Fruit fly (Drosophila melanogaster) whole organism, embryonic: ENCODE data around the gene Usp14.
A peak's percentile ranks its signal among the peaks of the same experiment; 100 is the strongest.

ENCODE experiments used
- Atf-2 ChIP-seq: fragments of 200-800 bp; sonication (Bioruptor generic); optimal IDR thresholded peaks from 2 replicates; lab custom pipeline; 2016; ENCODE audit warnings: missing biosample characterization, missing genetic modification characterization
- Bgb ChIP-seq: fragments of 200-800 bp; sonication (Bioruptor generic); IDR thresholded peaks from 2 replicates; pipeline ENCODE4 v1.3.6; 2022; ENCODE audit warnings: missing biosample characterization, missing genetic modification characterization; ENCODE audit not compliant: partially characterized antibody
- CG10147 ChIP-seq: fragments of 200-800 bp; sonication (Bioruptor generic); optimal IDR thresholded peaks from 2 replicates; lab custom pipeline; 2019; ENCODE audit warnings: missing biosample characterization, mild to moderate bottlenecking, missing genetic modification characterization, moderate library complexity
- CG10979 ChIP-seq: fragments of 200-800 bp; sonication (Bioruptor generic); optimal IDR thresholded peaks from 2 replicates; lab custom pipeline; 2018; ENCODE audit warnings: missing biosample characterization, mild to moderate bottlenecking, missing genetic modification characterization, moderate library complexity
- CG13287 ChIP-seq: fragments of 200-800 bp; sonication (Bioruptor generic); IDR thresholded peaks from 2 replicates; pipeline ENCODE4 v1.3.6; 2022; ENCODE audit warnings: missing biosample characterization, missing genetic modification characterization; ENCODE audit not compliant: partially characterized antibody
- CG15514 ChIP-seq: fragments of 200-800 bp; sonication (Bioruptor generic); optimal IDR thresholded peaks from 3 replicates; lab custom pipeline; 2017; ENCODE audit warnings: missing biosample characterization, missing genetic modification characterization, mild to moderate bottlenecking, moderate library complexity, missing genetic modification reagents
- CG1603 ChIP-seq: fragments of 200-800 bp; sonication (Bioruptor generic); optimal IDR thresholded peaks from 2 replicates; lab custom pipeline; 2019; ENCODE audit warnings: missing biosample characterization, mild to moderate bottlenecking, missing genetic modification characterization, moderate library complexity
- CG16813 ChIP-seq: fragments of 200-800 bp; sonication (Bioruptor generic); IDR thresholded peaks from 3 replicates; pipeline ENCODE4 v1.3.6; 2022; ENCODE audit warnings: missing biosample characterization, missing genetic modification characterization; ENCODE audit not compliant: partially characterized antibody
- CG17829 ChIP-seq: fragments of 200-800 bp; optimal IDR thresholded peaks from 2 replicates; lab custom pipeline; 2019; ENCODE audit warnings: missing biosample characterization, mild to moderate bottlenecking, missing genetic modification characterization, moderate library complexity
- CG18011 ChIP-seq: fragments of 200-800 bp; sonication (Bioruptor generic); optimal IDR thresholded peaks from 2 replicates; lab custom pipeline; 2017; ENCODE audit warnings: missing biosample characterization, missing genetic modification characterization, mild to moderate bottlenecking, moderate library complexity, missing genotype
- CG18262 ChIP-seq: fragments of 200-800 bp; optimal IDR thresholded peaks from 3 replicates; lab custom pipeline; 2019; ENCODE audit warnings: missing biosample characterization, mild to moderate bottlenecking, missing genetic modification characterization, moderate library complexity
- CG30403 ChIP-seq: fragments of 200-800 bp; sonication (Bioruptor generic); optimal IDR thresholded peaks from 3 replicates; lab custom pipeline; 2016; ENCODE audit warnings: missing biosample characterization, missing genetic modification characterization
- CG33557 ChIP-seq: fragments of 200-800 bp; sonication (Bioruptor generic); optimal IDR thresholded peaks from 2 replicates; lab custom pipeline; 2019; ENCODE audit warnings: missing biosample characterization, mild to moderate bottlenecking, missing genetic modification characterization, moderate library complexity
- CG4617 ChIP-seq: fragments of 200-800 bp; sonication (Bioruptor generic); optimal IDR thresholded peaks from 3 replicates; lab custom pipeline; 2016; ENCODE audit warnings: missing biosample characterization, missing genetic modification characterization, borderline replicate concordance
- CG5180 ChIP-seq: fragments of 200-800 bp; sonication (Bioruptor generic); optimal IDR thresholded peaks from 3 replicates; lab custom pipeline; 2017; ENCODE audit warnings: missing biosample characterization, missing genetic modification characterization, mild to moderate bottlenecking, moderate library complexity, missing genetic modification reagents
- CG8359 ChIP-seq: fragments of 200-800 bp; sonication (Bioruptor generic); optimal IDR thresholded peaks from 2 replicates; lab custom pipeline; 2017; ENCODE audit warnings: missing biosample characterization, mild to moderate bottlenecking, missing genetic modification characterization, borderline replicate concordance
- CG8924 ChIP-seq: fragments of 200-800 bp; optimal IDR thresholded peaks from 3 replicates; lab custom pipeline; 2019; ENCODE audit warnings: missing biosample characterization, mild to moderate bottlenecking, missing genetic modification characterization, moderate library complexity
- CG9215 ChIP-seq: fragments of 200-800 bp; sonication (Bioruptor generic); IDR thresholded peaks from 2 replicates; pipeline ENCODE4 v1.3.6; 2022; ENCODE audit warnings: missing biosample characterization, missing genetic modification characterization
- CG9876 ChIP-seq: fragments of 200-800 bp; sonication (Bioruptor generic); optimal IDR thresholded peaks from 2 replicates; lab custom pipeline; 2016; ENCODE audit warnings: missing biosample characterization, missing genetic modification characterization
- Dip2 ChIP-seq: fragments of 200-800 bp; sonication (Bioruptor generic); IDR thresholded peaks from 2 replicates; pipeline ENCODE4 v1.3.6; 2022; ENCODE audit warnings: missing biosample characterization, missing genetic modification characterization
- Dll ChIP-seq: fragments of 200-800 bp; sonication (Bioruptor generic); IDR thresholded peaks from 4 replicates; pipeline ENCODE4 v1.3.6; 2022; ENCODE audit warnings: missing biosample characterization, missing genetic modification characterization; ENCODE audit not compliant: partially characterized antibody
- Ets65A ChIP-seq: fragments of 200-800 bp; sonication (Bioruptor generic); peaks from one replicate; lab custom pipeline; 2016; ENCODE audit warnings: missing biosample characterization, missing genetic modification characterization
- Fer3 ChIP-seq: fragments of 200-800 bp; sonication (Bioruptor generic); optimal IDR thresholded peaks from 2 replicates; lab custom pipeline; 2018; ENCODE audit warnings: missing biosample characterization, mild to moderate bottlenecking, missing genetic modification characterization, moderate library complexity
- Hr39 ChIP-seq: fragments of >200 bp; optimal IDR thresholded peaks from 2 replicates; lab custom pipeline; 2017
- Max ChIP-seq: fragments of 200-800 bp; sonication (Bioruptor generic); optimal IDR thresholded peaks from 2 replicates; lab custom pipeline; 2016; ENCODE audit warnings: missing biosample characterization, mild to moderate bottlenecking, missing genetic modification characterization
- NC2α ChIP-seq: fragments of 200-800 bp; sonication (Bioruptor generic); optimal IDR thresholded peaks from 2 replicates; lab custom pipeline; 2016; ENCODE audit warnings: missing biosample characterization, missing genetic modification characterization
- Neu2 ChIP-seq: fragments of 200-800 bp; sonication (Bioruptor generic); optimal IDR thresholded peaks from 3 replicates; lab custom pipeline; 2016; ENCODE audit warnings: missing biosample characterization, missing genetic modification characterization, borderline replicate concordance
- Stat92E ChIP-seq, 3 experiments: fragments of >200 bp in 2 of 3; fragments of 200-800 bp in 1 of 3; sonication (Bioruptor generic) in 1 of 3; optimal IDR thresholded peaks; 2 replicates each; lab custom pipeline; 2017 to 2019; ENCODE audit warnings: missing biosample characterization in 3 of 3, missing genetic modification characterization in 3 of 3, mild to moderate bottlenecking in 1 of 3, moderate library complexity in 1 of 3
- Tbp ChIP-seq: fragments of >200 bp; optimal IDR thresholded peaks from 2 replicates; lab custom pipeline; 2018; ENCODE audit warnings: missing biosample characterization, missing genetic modification characterization
- Usf ChIP-seq: fragments of 200-800 bp; sonication (Bioruptor generic); optimal IDR thresholded peaks from 2 replicates; lab custom pipeline; 2017; ENCODE audit warnings: missing genotype, missing biosample characterization, missing genetic modification characterization
- ara ChIP-seq: fragments of 200-800 bp; sonication (Bioruptor generic); IDR thresholded peaks from 2 replicates; pipeline ENCODE4 v1.3.6; 2022; ENCODE audit warnings: missing biosample characterization, missing genetic modification characterization
- ato ChIP-seq: fragments of 200-800 bp; sonication (Bioruptor generic); IDR thresholded peaks from 2 replicates; pipeline ENCODE4 v1.3.6; 2022; ENCODE audit warnings: missing biosample characterization, missing genetic modification characterization; ENCODE audit not compliant: partially characterized antibody
- crc ChIP-seq: fragments of 200-800 bp; sonication (Bioruptor generic); optimal IDR thresholded peaks from 2 replicates; lab custom pipeline; 2016; ENCODE audit warnings: missing biosample characterization, missing genetic modification characterization
- cwo ChIP-seq: fragments of 200-800 bp; sonication (Bioruptor generic); optimal IDR thresholded peaks from 3 replicates; lab custom pipeline; 2017; ENCODE audit warnings: missing biosample characterization, missing genetic modification characterization, mild to moderate bottlenecking, moderate library complexity, missing genetic modification reagents
- dmrt99B ChIP-seq: fragments of 200-800 bp; sonication (Bioruptor generic); optimal IDR thresholded peaks from 2 replicates; lab custom pipeline; 2018; ENCODE audit warnings: missing biosample characterization, mild to moderate bottlenecking, missing genetic modification characterization, moderate library complexity
- dysf ChIP-seq: fragments of 200-800 bp; sonication (Bioruptor generic); IDR thresholded peaks from 3 replicates; pipeline ENCODE4 v1.3.6; 2022; ENCODE audit warnings: missing biosample characterization, missing genetic modification characterization
- emc ChIP-seq: fragments of 200-800 bp; sonication (Bioruptor generic); optimal IDR thresholded peaks from 2 replicates; lab custom pipeline; 2016; ENCODE audit warnings: missing biosample characterization, missing genetic modification characterization
- ftz-f1 ChIP-seq: fragments of 200-800 bp; sonication (Bioruptor generic); optimal IDR thresholded peaks from 2 replicates; lab custom pipeline; 2016; ENCODE audit warnings: missing biosample characterization, missing genetic modification characterization
- gcm ChIP-seq: fragments of 200-800 bp; sonication (Bioruptor generic); optimal IDR thresholded peaks from 2 replicates; lab custom pipeline; 2019; ENCODE audit warnings: missing biosample characterization, mild to moderate bottlenecking, missing genetic modification characterization, moderate library complexity
- jigr1 ChIP-seq: fragments of 200-800 bp; sonication (Bioruptor generic); IDR thresholded peaks from 3 replicates; pipeline ENCODE4 v1.3.6; 2022; ENCODE audit warnings: missing biosample characterization, missing genetic modification characterization
- lola ChIP-seq, 3 experiments: fragments of >200 bp in 2 of 3; fragments of 200-800 bp in 1 of 3; sonication (Bioruptor generic) in 1 of 3; optimal IDR thresholded peaks; 2 replicates each; lab custom pipeline; 2017 to 2019; ENCODE audit warnings: missing biosample characterization in 3 of 3, missing genetic modification characterization in 3 of 3, mild to moderate bottlenecking in 1 of 3, moderate library complexity in 1 of 3
- pum ChIP-seq: fragments of 200-800 bp; sonication (Bioruptor generic); optimal IDR thresholded peaks from 2 replicates; lab custom pipeline; 2016; ENCODE audit warnings: missing biosample characterization, missing genetic modification characterization
- pzg ChIP-seq: fragments of 200-800 bp; sonication (Bioruptor generic); optimal IDR thresholded peaks from 3 replicates; lab custom pipeline; 2018; ENCODE audit warnings: missing biosample characterization, mild to moderate bottlenecking, missing genetic modification characterization, moderate library complexity
- seq ChIP-seq: fragments of 200-800 bp; sonication (Bioruptor generic); IDR thresholded peaks from 2 replicates; pipeline ENCODE4 v1.3.6; 2022; ENCODE audit warnings: missing biosample characterization, missing genetic modification characterization
- vnd ChIP-seq: fragments of 200-800 bp; sonication (Bioruptor generic); IDR thresholded peaks from 3 replicates; pipeline ENCODE4 v1.3.6; 2022; ENCODE audit warnings: missing biosample characterization, missing genetic modification characterization; ENCODE audit not compliant: partially characterized antibody
- wdn ChIP-seq: fragments of 200-800 bp; sonication (Bioruptor generic); IDR thresholded peaks from 2 replicates; pipeline ENCODE4 v1.3.6; 2022; ENCODE audit warnings: missing biosample characterization, missing genetic modification characterization
- zen2 ChIP-seq: fragments of 200-800 bp; sonication (Bioruptor generic); IDR thresholded peaks from 3 replicates; pipeline ENCODE4 v1.3.6; 2022; ENCODE audit warnings: missing biosample characterization, missing genetic modification characterization; ENCODE audit not compliant: partially characterized antibody

Gene Usp14

DNA sequence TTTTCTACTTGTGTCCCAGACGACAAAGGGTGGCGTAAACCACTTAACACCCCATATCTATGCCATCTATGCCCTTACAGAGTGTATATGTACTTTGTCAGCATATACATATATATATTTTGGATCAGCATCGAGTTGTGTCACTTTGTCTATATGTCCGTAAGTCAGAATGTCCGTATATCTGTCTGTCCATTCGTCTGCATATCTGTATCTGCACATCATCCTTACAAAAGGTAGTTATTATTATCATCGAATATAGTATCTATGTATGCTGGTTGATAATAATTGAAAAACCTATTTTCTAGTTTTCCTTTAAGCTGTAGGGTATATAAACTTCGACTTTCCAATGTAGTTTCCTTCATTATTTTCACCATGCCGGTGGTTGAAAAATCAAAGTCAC, 36.9 kb upstream of the Usp14 start (continued):
- TF ChIP-seq CG8924 (tag; lab: Kevin White, UChicago), result peak; percentile 17
- TF ChIP-seq lola (GFP tag; optimal IDR thresholded peaks at IDR 0.05; lab: Kevin White, UChicago), result peak in 1 of 3 experiments; percentile 79

DNA sequence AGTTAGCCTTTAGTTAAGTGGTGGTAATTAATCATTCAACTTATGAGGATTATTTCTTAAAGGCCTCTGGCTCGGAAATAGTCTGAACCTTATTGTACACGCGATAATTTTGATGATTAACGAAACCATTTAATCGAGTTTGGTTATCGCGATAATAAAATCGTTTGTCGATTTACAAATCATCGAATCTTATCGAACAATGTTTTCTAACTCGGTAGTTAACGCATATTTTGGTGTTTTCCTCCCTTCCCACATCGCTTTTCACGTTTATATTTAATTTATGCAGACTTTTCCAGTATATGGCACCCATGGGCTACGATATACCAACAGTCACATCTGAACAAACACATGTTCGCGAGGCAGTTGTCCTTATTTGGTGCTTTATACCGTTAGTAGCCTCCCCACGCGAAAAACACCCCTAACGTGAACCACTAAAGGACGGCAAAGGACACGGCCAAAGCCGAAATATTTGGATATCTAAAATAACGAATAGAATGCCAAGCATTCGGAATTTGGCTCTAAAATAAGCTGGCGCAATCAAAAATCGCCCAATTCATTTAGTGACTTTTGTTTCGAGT, 29.9 kb upstream of the Usp14 start, which contains the start of gene Frmd5:
Gene Frmd5 (plus strand): TSS at position 414 of the 578 bp plus-strand sequence.
- TF ChIP-seq NC2α (GFP tag; lab: Kevin White, UChicago) (no peak), zen2 (0 out of 3 replicates have a peak, but pooled peaks have one; percentile 28), Dip2 (no peak), ato (0 out of 2 replicates have a peak, but pooled peaks have one; percentile 29), CG10979 (tag; lab: Kevin White, UChicago) (no peak), CG30403 (GFP tag; lab: Kevin White, UChicago) (no peak), pzg (peak; percentile 22), CG4617 (no peak), vnd (GFP tag; lab: Robert Waterston, UW) (no peak), cwo (GFP tag; lab: Kevin White, UChicago) (no peak), CG10147 (GFP tag; lab: Kevin White, UChicago) (no peak), CG9876 (GFP tag; lab: Kevin White, UChicago) (no peak), ara (GFP tag; lab: Robert Waterston, UW) (no peak), CG16813 (GFP tag; lab: Robert Waterston, UW) (peak; percentile 63; the same call in 1 of the 3 replicates), Stat92E (GFP tag; optimal IDR thresholded peaks at IDR 0.05; lab: Kevin White, UChicago) (no peak), Bgb (0 out of 2 replicates have a peak, but pooled peaks have one; percentile 7), Fer3 (no peak), gcm (no peak), CG13287 (peak; percentile 62), CG15514 (GFP tag; lab: Kevin White, UChicago) (peak; percentile 74), Neu2 (GFP tag; lab: Kevin White, UChicago) (peak; percentile 62), CG9215 (GFP tag; lab: Robert Waterston, UW) (no peak), Usf (GFP tag; lab: Kevin White, UChicago) (no peak), seq (GFP tag; lab: Robert Waterston, UW) (peak; percentile 11; the same call in 1 of the 2 replicates), dysf (GFP tag; lab: Robert Waterston, UW) (no peak), pum (GFP tag; lab: Kevin White, UChicago) (no peak), crc (GFP tag; lab: Kevin White, UChicago) (no peak), Max (GFP tag; lab: Kevin White, UChicago) (no peak), wdn (GFP tag; lab: Robert Waterston, UW) (no peak), CG1603 (peak; percentile 5), Tbp (no peak), ftz-f1 (GFP tag; lab: Kevin White, UChicago) (no peak), CG8359 (GFP tag; lab: Kevin White, UChicago) (no peak), dmrt99B (no peak), CG18011 (no peak), CG17829 (tag; lab: Kevin White, UChicago) (no peak), Atf-2 (no peak), Hr39 (no peak), CG5180 (no peak), Dll (GFP tag; lab: Robert Waterston, UW) (peak; percentile 66; the same call in 2 of the 4 replicates), emc (GFP tag; lab: Kevin White, UChicago) (no peak), jigr1 (no peak), CG18262 (tag; lab: Kevin White, UChicago) (no peak), Ets65A (GFP tag; lab: Kevin White, UChicago) (no peak), CG33557 (no peak)
